Worm (Caenorhabditis elegans): ENCODE data around the gene nhr-196.

- TF ChIP-seq pag-3 (tag; optimal IDR thresholded peaks at IDR 0.05; ENCODE audit: borderline replicate concordance) (no peak), ceh-2 (tag; optimal IDR thresholded peaks at IDR 0.05) (no peak), ama-1 (optimal IDR thresholded peaks at IDR 0.05) (no peak), pha-4 (tag; optimal IDR thresholded peaks at IDR 0.05) (no peak), pqm-1 (tag; optimal IDR thresholded peaks at IDR 0.05) (no peak), lin-11 (tag; optimal IDR thresholded peaks at IDR 0.05) (no peak), rnt-1 (tag; optimal IDR thresholded peaks at IDR 0.05) (no peak)
Observed at ce11 chrV:15650167-15650566, 35.3 kb upstream of the nhr-196 start, which contains the start of gene sru-42.
